Fruit fly (Drosophila melanogaster) whole organism, prepupa: ENCODE data around the gene Marcal1.

Source experiments
- CG10669 ChIP-seq: fragments of 200-800 bp; sonication (Bioruptor generic); optimal IDR thresholded peaks from 3 replicates; lab custom pipeline; 2018; ENCODE audit warnings: missing biosample characterization, mild to moderate bottlenecking, missing genetic modification characterization, moderate library complexity
- CG11294 ChIP-seq: fragments of 200-800 bp; sonication (Bioruptor generic); IDR thresholded peaks from 2 replicates; pipeline ENCODE4 v1.3.6; 2022; ENCODE audit warnings: missing biosample characterization, missing genetic modification characterization
- CG11762 ChIP-seq: fragments of 200-800 bp; sonication (Bioruptor generic); optimal IDR thresholded peaks from 3 replicates; lab custom pipeline; 2016; ENCODE audit warnings: missing biosample characterization, missing genetic modification characterization; ENCODE audit not compliant: insufficient read depth
- CG11902 ChIP-seq: fragments of 200-800 bp; sonication (Bioruptor generic); optimal IDR thresholded peaks from 3 replicates; lab custom pipeline; 2016; ENCODE audit warnings: missing biosample characterization, missing genetic modification characterization
- CG15336 ChIP-seq: fragments of 200-800 bp; sonication (Bioruptor generic); IDR thresholded peaks from 2 replicates; pipeline ENCODE4 v1.3.6; 2022; ENCODE audit warnings: missing biosample characterization, missing genetic modification characterization
- CG1621 ChIP-seq: fragments of 200-800 bp; sonication (Bioruptor generic); optimal IDR thresholded peaks from 3 replicates; lab custom pipeline; 2018; ENCODE audit warnings: missing biosample characterization, mild to moderate bottlenecking, missing genetic modification characterization
- CG16779 ChIP-seq: fragments of 200-800 bp; sonication (Bioruptor generic); optimal IDR thresholded peaks from 3 replicates; lab custom pipeline; 2017; ENCODE audit warnings: missing biosample characterization, mild to moderate bottlenecking, missing genetic modification characterization
- CG31627 ChIP-seq: fragments of 200-800 bp; sonication (Bioruptor generic); optimal IDR thresholded peaks from 3 replicates; lab custom pipeline; 2016; ENCODE audit warnings: missing biosample characterization, missing genetic modification characterization
- CG32006 ChIP-seq: fragments of 200-800 bp; sonication (Bioruptor generic); optimal IDR thresholded peaks from 3 replicates; lab custom pipeline; 2017; ENCODE audit warnings: missing biosample characterization, mild to moderate bottlenecking, missing genetic modification characterization
- CG34406 ChIP-seq: fragments of 200-800 bp; sonication (Bioruptor generic); optimal IDR thresholded peaks from 3 replicates; lab custom pipeline; 2016; ENCODE audit warnings: missing biosample characterization, missing genetic modification characterization
- CG3919 ChIP-seq: fragments of 200-800 bp; sonication (Bioruptor generic); optimal IDR thresholded peaks from 3 replicates; lab custom pipeline; 2016; ENCODE audit warnings: missing biosample characterization, missing genetic modification characterization
- CG4318 ChIP-seq: fragments of 200-800 bp; sonication (Bioruptor generic); optimal IDR thresholded peaks from 3 replicates; lab custom pipeline; 2017; ENCODE audit warnings: missing biosample characterization, mild to moderate bottlenecking, missing genetic modification characterization
- CG6163 ChIP-seq: fragments of 200-800 bp; sonication (Bioruptor generic); IDR thresholded peaks from 3 replicates; pipeline ENCODE4 v1.3.6; 2022; ENCODE audit warnings: missing biosample characterization, missing genetic modification characterization
- CG6276 ChIP-seq: fragments of 200-800 bp; sonication (Bioruptor generic); optimal IDR thresholded peaks from 2 replicates; lab custom pipeline; 2017; ENCODE audit warnings: missing biosample characterization, mild to moderate bottlenecking, missing genetic modification characterization
- CG6808 ChIP-seq: fragments of 200-800 bp; sonication (Bioruptor generic); optimal IDR thresholded peaks from 3 replicates; lab custom pipeline; 2017; ENCODE audit warnings: missing biosample characterization, missing genetic modification characterization, mild to moderate bottlenecking, moderate library complexity, missing genetic modification reagents
- CG7368 ChIP-seq: fragments of 200-800 bp; sonication (Bioruptor generic); optimal IDR thresholded peaks from 3 replicates; lab custom pipeline; 2016; ENCODE audit warnings: missing biosample characterization, missing genetic modification characterization
- CG8119 ChIP-seq: fragments of 200-800 bp; sonication (Bioruptor generic); IDR thresholded peaks from 3 replicates; pipeline ENCODE4 v1.3.6; 2022; ENCODE audit warnings: missing biosample characterization, missing genetic modification characterization
- CG8319 ChIP-seq: fragments of 200-800 bp; sonication (Bioruptor generic); optimal IDR thresholded peaks from 3 replicates; lab custom pipeline; 2016; ENCODE audit warnings: missing biosample characterization, missing genetic modification characterization
- CG8632 ChIP-seq: fragments of 200-800 bp; sonication (Bioruptor generic); optimal IDR thresholded peaks from 3 replicates; lab custom pipeline; 2016; ENCODE audit warnings: missing biosample characterization, missing genetic modification characterization
- Eip78C ChIP-seq: fragments of 200-800 bp; sonication (Bioruptor generic); peaks from one replicate; lab custom pipeline; 2016; ENCODE audit warnings: missing biosample characterization, missing genetic modification characterization
- Eip93F ChIP-seq: fragments of 200-800 bp; sonication (Bioruptor generic); optimal IDR thresholded peaks from 2 replicates; lab custom pipeline; 2016; ENCODE audit warnings: missing biosample characterization, mild to moderate bottlenecking, missing genetic modification characterization
- Ets96B ChIP-seq: fragments of 200-800 bp; optimal IDR thresholded peaks from 2 replicates; lab custom pipeline; 2019; ENCODE audit warnings: missing biosample characterization, mild to moderate bottlenecking, missing genetic modification characterization, moderate library complexity
- Hr39 ChIP-seq: fragments of 200-800 bp; sonication (Bioruptor generic); optimal IDR thresholded peaks from 2 replicates; lab custom pipeline; 2016; ENCODE audit warnings: missing biosample characterization, missing genetic modification characterization
- Hr4 ChIP-seq: fragments of 200-800 bp; sonication (Bioruptor generic); optimal IDR thresholded peaks from 3 replicates; lab custom pipeline; 2016; ENCODE audit warnings: missing biosample characterization, missing genetic modification characterization
- Lpt ChIP-seq: fragments of 200-800 bp; sonication (Bioruptor generic); optimal IDR thresholded peaks from 3 replicates; lab custom pipeline; 2016; ENCODE audit warnings: missing biosample characterization, missing genetic modification characterization
- Met ChIP-seq: fragments of 200-800 bp; sonication (Bioruptor generic); optimal IDR thresholded peaks from 3 replicates; lab custom pipeline; 2016; ENCODE audit warnings: missing biosample characterization, missing genetic modification characterization
- OdsH ChIP-seq: fragments of 200-800 bp; sonication (Bioruptor generic); optimal IDR thresholded peaks from 3 replicates; lab custom pipeline; 2016; ENCODE audit warnings: missing biosample characterization, missing genetic modification characterization
- Smox ChIP-seq: fragments of 200-800 bp; sonication (Bioruptor generic); optimal IDR thresholded peaks from 3 replicates; lab custom pipeline; 2016; ENCODE audit warnings: missing biosample characterization, missing genetic modification characterization
- Sox102F ChIP-seq: fragments of 200-800 bp; sonication (Bioruptor generic); optimal IDR thresholded peaks from 2 replicates; lab custom pipeline; 2016; ENCODE audit warnings: missing biosample characterization, mild to moderate bottlenecking, missing genetic modification characterization
- Sox14 ChIP-seq: fragments of 200-800 bp; sonication (Bioruptor generic); optimal IDR thresholded peaks from 3 replicates; lab custom pipeline; 2016; ENCODE audit warnings: missing biosample characterization, missing genetic modification characterization
- Sox15 ChIP-seq: fragments of 200-800 bp; sonication (Bioruptor generic); optimal IDR thresholded peaks from 3 replicates; lab custom pipeline; 2016; ENCODE audit warnings: missing biosample characterization, missing genetic modification characterization
- achi ChIP-seq: fragments of 200-800 bp; sonication (Bioruptor generic); optimal IDR thresholded peaks from 3 replicates; lab custom pipeline; 2016; ENCODE audit warnings: missing biosample characterization, missing genetic modification characterization
- acj6 ChIP-seq: fragments of 200-800 bp; sonication (Bioruptor generic); optimal IDR thresholded peaks from 3 replicates; lab custom pipeline; 2016; ENCODE audit warnings: missing biosample characterization, missing genetic modification characterization
- cyc ChIP-seq: fragments of 200-800 bp; sonication (Bioruptor generic); optimal IDR thresholded peaks from 3 replicates; lab custom pipeline; 2016; ENCODE audit warnings: missing biosample characterization, missing genetic modification characterization
- dac ChIP-seq: fragments of 200-800 bp; sonication (Bioruptor generic); optimal IDR thresholded peaks from 2 replicates; lab custom pipeline; 2017; ENCODE audit warnings: missing biosample characterization, mild to moderate bottlenecking, missing genetic modification characterization
- dsx ChIP-seq: fragments of 200-800 bp; optimal IDR thresholded peaks from 3 replicates; lab custom pipeline; 2019; ENCODE audit warnings: missing biosample characterization, mild to moderate bottlenecking, missing genetic modification characterization, moderate library complexity; ENCODE audit not compliant: poor library complexity, severe bottlenecking
- eg ChIP-seq: fragments of 200-800 bp; sonication (Bioruptor generic); IDR thresholded peaks from 3 replicates; pipeline ENCODE4 v1.3.6; 2022; ENCODE audit warnings: missing biosample characterization, missing genetic modification characterization
- fd59A ChIP-seq: fragments of 200-800 bp; sonication (Bioruptor generic); optimal IDR thresholded peaks from 2 replicates; lab custom pipeline; 2017; ENCODE audit warnings: missing biosample characterization, mild to moderate bottlenecking, missing genetic modification characterization, missing genetic modification reagents
- net ChIP-seq: fragments of 200-800 bp; sonication (Bioruptor generic); optimal IDR thresholded peaks from 3 replicates; lab custom pipeline; 2016; ENCODE audit warnings: missing biosample characterization, missing genetic modification characterization
- pdm3 ChIP-seq: fragments of 200-800 bp; sonication (Bioruptor generic); optimal IDR thresholded peaks from 3 replicates; lab custom pipeline; 2016; ENCODE audit warnings: missing biosample characterization, missing genetic modification characterization
- spab ChIP-seq: fragments of 200-800 bp; sonication (Bioruptor generic); optimal IDR thresholded peaks from 2 replicates; lab custom pipeline; 2017; ENCODE audit warnings: missing biosample characterization, mild to moderate bottlenecking, missing genetic modification characterization, missing genetic modification reagents
- ss ChIP-seq, 2 experiments: fragments of 200-800 bp; sonication (Bioruptor generic); optimal IDR thresholded peaks; 2 replicates in 1 of 2; 3 replicates in 1 of 2; lab custom pipeline; 2017 to 2018; ENCODE audit warnings: mild to moderate bottlenecking in 2 of 2, missing biosample characterization in 2 of 2, missing genetic modification characterization in 2 of 2, moderate library complexity in 1 of 2
- svp ChIP-seq: fragments of 200-800 bp; sonication (Bioruptor generic); peaks from one replicate; lab custom pipeline; 2016; ENCODE audit warnings: missing biosample characterization, missing genetic modification characterization
- topi ChIP-seq: fragments of 200-800 bp; sonication (Bioruptor generic); optimal IDR thresholded peaks from 3 replicates; lab custom pipeline; 2016; ENCODE audit warnings: missing biosample characterization, missing genetic modification characterization
- vri ChIP-seq: fragments of 200-800 bp; sonication (Bioruptor generic); optimal IDR thresholded peaks from 3 replicates; lab custom pipeline; 2016; ENCODE audit warnings: missing biosample characterization, mild to moderate bottlenecking, missing genetic modification characterization

Gene Marcal1

dm6 chr2L:4930541-4930940, 24.8 kb upstream of the Marcal1 start:
- TF ChIP-seq CG15336 (GFP tag; lab: Robert Waterston, UW): peak; percentile 66; the same call in 1 of the 2 replicates
- no peak for TF ChIP-seq CG8632 (GFP tag; lab: Kevin White, UChicago)
- no peak for TF ChIP-seq CG6276 (GFP tag; lab: Kevin White, UChicago)
- TF ChIP-seq dsx (GFP tag; lab: Kevin White, UChicago): no peak
- TF ChIP-seq CG16779 (tag; lab: Kevin White, UChicago): no peak
- TF ChIP-seq CG6808: no peak
- no peak for TF ChIP-seq Lpt (GFP tag; lab: Kevin White, UChicago)
- peak; percentile 60; the same call in 2 of the 3 replicates for TF ChIP-seq CG8119
- peak; percentile 11 for TF ChIP-seq Hr4 (GFP tag; lab: Kevin White, UChicago)
- TF ChIP-seq Sox14 (GFP tag; lab: Kevin White, UChicago): no peak
- TF ChIP-seq CG8319 (GFP tag; lab: Kevin White, UChicago): no peak
- no peak for TF ChIP-seq Ets96B (tag; lab: Kevin White, UChicago)
- no peak for TF ChIP-seq CG4318 (GFP tag; lab: Kevin White, UChicago)
- TF ChIP-seq svp (GFP tag; lab: Kevin White, UChicago): no peak
- TF ChIP-seq ss (GFP tag; optimal IDR thresholded peaks at IDR 0.05; lab: Kevin White, UChicago): no peak
- no peak for TF ChIP-seq net (GFP tag; lab: Kevin White, UChicago)
- TF ChIP-seq OdsH (GFP tag; lab: Kevin White, UChicago): no peak
- peak; percentile 11 for TF ChIP-seq CG32006 (GFP tag; lab: Kevin White, UChicago)
- no peak for TF ChIP-seq vri (GFP tag; lab: Kevin White, UChicago)
- peak; percentile 9 for TF ChIP-seq acj6 (GFP tag; lab: Kevin White, UChicago)
- TF ChIP-seq Sox15 (GFP tag; lab: Kevin White, UChicago): no peak
- no peak for TF ChIP-seq fd59A (GFP tag; lab: Kevin White, UChicago)
- peak; percentile 61; the same call in 2 of the 3 replicates for TF ChIP-seq CG6163 (GFP tag; lab: Robert Waterston, UW)
- TF ChIP-seq Smox (GFP tag; lab: Kevin White, UChicago): no peak
- TF ChIP-seq CG34406 (GFP tag; lab: Kevin White, UChicago): no peak
- TF ChIP-seq Hr39: no peak
- no peak for TF ChIP-seq CG31627
- no peak for TF ChIP-seq CG11294 (GFP tag; lab: Robert Waterston, UW)
- TF ChIP-seq pdm3 (GFP tag; lab: Kevin White, UChicago): no peak
- TF ChIP-seq spab (GFP tag; lab: Kevin White, UChicago): no peak
- TF ChIP-seq CG10669 (GFP tag; lab: Kevin White, UChicago): no peak
- peak; percentile 56 for TF ChIP-seq Eip78C (GFP tag; lab: Kevin White, UChicago)
- no peak for TF ChIP-seq topi (GFP tag; lab: Kevin White, UChicago)
- TF ChIP-seq eg (GFP tag; lab: Robert Waterston, UW): peak; percentile 77

dm6 chr2L:4932284-4932683, 23.0 kb upstream of the Marcal1 start, which contains the start of gene hoe1:
Gene hoe1 (minus strand): TSS chr2L:4932384.
- TF ChIP-seq Smox (GFP tag; lab: Kevin White, UChicago): no peak
- no peak for TF ChIP-seq CG1621
- no peak for TF ChIP-seq Ets96B (tag; lab: Kevin White, UChicago)
- TF ChIP-seq CG3919 (GFP tag; lab: Kevin White, UChicago): no peak
- no peak for TF ChIP-seq Met (GFP tag; lab: Kevin White, UChicago)
- no peak for TF ChIP-seq CG15336 (GFP tag; lab: Robert Waterston, UW)
- no peak for TF ChIP-seq CG10669 (GFP tag; lab: Kevin White, UChicago)

dm6 chr2L:4936325-4936869, 18.9 kb upstream of the Marcal1 start, which contains the start of gene hoe2:
Gene hoe2 (minus strand): TSS chr2L:4936450.
- TF ChIP-seq eg (GFP tag; lab: Robert Waterston, UW) (no peak), achi (no peak), CG16779 (tag; lab: Kevin White, UChicago) (no peak), CG11902 (GFP tag; lab: Kevin White, UChicago) (no peak), topi (GFP tag; lab: Kevin White, UChicago) (no peak), CG11294 (GFP tag; lab: Robert Waterston, UW) (no peak), CG1621 (no peak), cyc (GFP tag; lab: Kevin White, UChicago) (no peak), dac (GFP tag; lab: Kevin White, UChicago) (no peak), CG11762 (GFP tag; lab: Kevin White, UChicago) (no peak), Eip93F (no peak), Sox102F (no peak), svp (GFP tag; lab: Kevin White, UChicago) (no peak), CG7368 (no peak)
